Worm (Caenorhabditis elegans) whole organism, L4 larva: Measurements from ENCODE around the gene C53C11.5.

ENCODE experiments used
- F44E2.7 ChIP-seq: fragments of 200-800 bp; sonication (Bioruptor generic); IDR thresholded peaks from 2 replicates; pipeline ENCODE4 v2.1.2; 2022; ENCODE audit warnings: missing genetic modification characterization, missing compliant biosample characterization
- F49E8.2 ChIP-seq: sonication (generic microtip); optimal IDR thresholded peaks from 2 replicates; lab custom pipeline; 2016; ENCODE audit warnings: missing compliant biosample characterization, mild to moderate bottlenecking, missing genetic modification characterization, borderline replicate concordance
- aly-2 ChIP-seq: sonication (generic microtip); optimal IDR thresholded peaks from 2 replicates; lab custom pipeline; 2018; ENCODE audit warnings: missing biosample characterization, missing genetic modification characterization
- ceh-32 ChIP-seq: sonication (generic microtip); optimal IDR thresholded peaks from 2 replicates; lab custom pipeline; 2016; ENCODE audit warnings: mild to moderate bottlenecking, missing genetic modification characterization, missing compliant biosample characterization; ENCODE audit not compliant: poor library complexity
- ceh-82 ChIP-seq: sonication (generic microtip); optimal IDR thresholded peaks from 2 replicates; lab custom pipeline; 2017; ENCODE audit warnings: missing biosample characterization, missing genetic modification characterization
- nhr-11 ChIP-seq: fragments of 150-350 bp; optimal IDR thresholded peaks from 2 replicates; lab custom pipeline; 2014; ENCODE audit warnings: missing biosample characterization, missing genetic modification characterization
- nhr-77 ChIP-seq: fragments of 150-350 bp; optimal IDR thresholded peaks from 2 replicates; lab custom pipeline; 2014; ENCODE audit warnings: missing biosample characterization, missing genetic modification characterization
- rbr-2 ChIP-seq: sonication (generic microtip); optimal IDR thresholded peaks from 2 replicates; lab custom pipeline; 2016; ENCODE audit warnings: missing genotype, missing genetic modification characterization, missing compliant biosample characterization
- zip-2 ChIP-seq: fragments of 150-350 bp; optimal IDR thresholded peaks from 2 replicates; lab custom pipeline; 2014; ENCODE audit warnings: missing biosample characterization, missing genetic modification characterization

DNA sequence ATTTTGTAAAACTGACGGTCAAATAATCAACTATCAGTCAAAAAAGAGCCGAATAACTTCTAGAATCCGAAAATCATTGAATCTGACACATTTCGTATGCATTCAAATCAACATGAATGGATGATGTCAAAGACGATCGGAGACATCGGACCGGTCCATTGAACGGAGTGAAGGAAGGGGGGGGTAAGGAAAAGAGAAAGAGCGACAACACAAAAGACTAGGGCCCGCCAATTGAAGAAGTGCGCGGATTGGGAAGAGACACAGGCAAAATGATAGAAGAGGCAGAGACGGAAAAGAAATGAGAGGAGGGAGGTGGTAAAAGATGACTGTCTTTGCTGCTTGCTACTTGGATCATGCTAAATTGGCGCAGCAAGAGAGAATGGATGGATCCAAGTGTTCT lies 35.7 kb downstream of the C53C11.5 start:
- TF ChIP-seq nhr-77 (no peak), rbr-2 (tag; lab: Kevin White, UChicago) (no peak), zip-2 (no peak), F44E2.7 (GFP tag; lab: Robert Waterston, UW) (no peak), ceh-82 (tag; lab: Kevin White, UChicago) (no peak), aly-2 (tag; lab: Kevin White, UChicago) (no peak), F49E8.2 (no peak), ceh-32 (tag; lab: Kevin White, UChicago) (no peak), nhr-11 (tag; lab: Kevin White, UChicago) (no peak)
